Worm (Caenorhabditis elegans): Measurements from ENCODE around the gene pmk-3.
"Not testable (repeated sequence)": the region's sequence is repeated elsewhere in the genome, so short reads cannot be mapped to it uniquely, and the experiment has no call there.

Gene pmk-3

DNA sequence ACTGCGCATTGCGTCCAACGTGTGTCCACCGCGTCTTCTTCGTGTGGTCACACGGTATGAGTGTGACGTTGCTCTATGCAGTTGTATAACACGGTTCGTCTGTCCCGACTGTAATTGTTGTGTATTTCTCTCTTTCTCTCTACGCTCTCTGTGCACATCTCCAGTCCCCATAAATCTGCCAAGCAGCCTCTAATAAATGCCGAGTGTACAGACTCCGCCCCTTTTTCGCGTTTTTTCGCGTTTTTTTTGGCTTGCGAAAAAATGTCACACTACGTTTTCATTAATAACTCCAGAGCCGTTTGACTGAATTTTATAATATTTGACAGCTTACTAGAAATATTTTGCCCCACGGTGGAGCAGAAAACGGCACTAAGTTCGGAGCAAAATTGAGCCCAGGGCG lies 16.7 kb upstream of the pmk-3 start, which contains the start of gene erp-44.3:
Gene erp-44.3 (plus strand): TSS at position 301 of the 400 bp plus-strand sequence.
- TF ChIP-seq nhr-43 (tag; optimal IDR thresholded peaks at IDR 0.05; ENCODE audit: poor library complexity, severe bottlenecking); nhr-76 (tag; optimal IDR thresholded peaks at IDR 0.05); skn-1 (tag; optimal IDR thresholded peaks at IDR 0.05): not testable (repeated sequence)

DNA sequence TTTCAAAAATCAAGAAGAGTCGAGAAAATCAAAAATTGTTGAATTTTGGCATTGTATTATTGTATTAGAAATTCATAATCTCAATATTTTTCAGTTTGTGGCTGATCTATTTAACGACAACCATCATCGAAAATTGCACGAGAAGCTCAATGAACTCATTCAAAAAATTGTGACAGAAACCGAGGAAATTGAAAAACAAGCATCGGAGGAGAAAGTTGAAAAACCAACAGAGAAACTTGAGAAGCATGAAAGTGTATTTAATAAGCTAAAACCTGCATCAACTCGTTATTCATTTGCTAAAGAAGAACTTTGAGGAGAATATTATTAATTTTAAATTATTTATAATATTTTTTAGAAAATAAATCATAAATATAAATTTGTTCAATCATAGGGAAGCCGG lies 12.1 kb upstream of the pmk-3 start, which contains the start of gene ceph-41:
Gene ceph-41 (plus strand): TSS at position 301 of the 400 bp plus-strand sequence.
- TF ChIP-seq skn-1 (tag; optimal IDR thresholded peaks at IDR 0.05) (no peak), mml-1 (tag; optimal IDR thresholded peaks at IDR 0.05) (no peak), zag-1 (tag; optimal IDR thresholded peaks at IDR 0.05) (no peak), fkh-10 (GFP tag; optimal IDR thresholded peaks at IDR 0.05) (no peak), nhr-23 (tag; optimal IDR thresholded peaks at IDR 0.05) (no peak), pha-4 (tag; optimal IDR thresholded peaks at IDR 0.05) (no peak), jun-1 (tag; optimal IDR thresholded peaks at IDR 0.05) (no peak), elt-2 (tag; optimal IDR thresholded peaks at IDR 0.05) (no peak), nhr-11 (tag; optimal IDR thresholded peaks at IDR 0.05) (no peak)

DNA sequence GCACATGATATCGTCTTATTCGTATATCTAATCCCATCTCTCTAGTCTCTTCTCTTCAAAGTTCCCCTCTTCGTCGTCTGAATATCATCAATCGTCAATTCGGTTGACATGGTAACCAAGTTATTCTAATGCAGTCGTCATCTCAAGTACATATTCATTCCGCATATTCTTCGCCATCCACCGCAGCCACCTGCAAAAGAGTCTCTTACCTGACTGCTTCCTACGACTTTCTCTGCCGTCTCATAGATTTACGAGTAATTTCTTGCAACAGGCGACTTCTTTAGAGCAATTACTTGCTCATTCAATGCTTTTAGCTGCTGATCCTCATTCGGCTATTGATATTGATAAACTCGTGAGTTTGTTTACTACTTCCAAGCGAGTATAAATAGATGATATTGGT lies 11.6 kb upstream of the pmk-3 start:
- no peak for TF ChIP-seq nfya-1 (tag; optimal IDR thresholded peaks at IDR 0.05; ENCODE audit: insufficient read depth)
- no peak for TF ChIP-seq R02D3.7 (tag; optimal IDR thresholded peaks at IDR 0.05)
- TF ChIP-seq hmg-11 (tag; optimal IDR thresholded peaks at IDR 0.05), result no peak
- no peak for TF ChIP-seq nhr-23 (tag; optimal IDR thresholded peaks at IDR 0.05)
- TF ChIP-seq unc-39 (tag; optimal IDR thresholded peaks at IDR 0.05), result no peak
- TF ChIP-seq mdl-1 (tag; optimal IDR thresholded peaks at IDR 0.05), result no peak
- TF ChIP-seq nhr-11 (tag; optimal IDR thresholded peaks at IDR 0.05), result no peak
- TF ChIP-seq egl-27 (tag; optimal IDR thresholded peaks at IDR 0.05), result no peak
- no peak for TF ChIP-seq fkh-2 (tag; optimal IDR thresholded peaks at IDR 0.05)

DNA sequence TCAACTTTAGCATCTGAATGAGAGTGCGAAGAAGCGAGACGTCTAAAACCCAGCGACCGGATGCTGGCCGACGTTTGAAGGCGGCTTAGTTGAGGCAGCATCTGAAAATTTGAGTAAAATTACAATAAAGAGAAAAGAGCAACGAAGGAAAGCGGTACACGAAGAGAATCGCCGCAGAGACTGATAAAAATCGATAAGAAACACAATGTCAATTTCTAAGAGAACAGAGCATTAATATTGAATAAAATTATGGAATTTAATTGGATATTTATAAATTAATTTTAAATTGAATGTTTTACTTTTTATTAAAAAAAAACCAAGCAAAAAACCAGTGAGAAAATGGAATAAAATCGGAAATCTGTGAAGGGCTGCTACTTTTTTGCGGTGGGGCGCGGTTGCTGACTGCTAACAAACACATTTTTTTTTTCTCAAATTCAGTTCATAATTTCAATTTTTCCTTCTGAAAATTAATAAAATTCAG lies 8.8 kb upstream of the pmk-3 start, which contains the start of the genes ndub-11 and moc-3:
Gene ndub-11 (minus strand): TSS at position 101 of the 481 bp plus-strand sequence.
Gene moc-3 (plus strand): TSS at position 431 of the 481 bp plus-strand sequence.
- TF ChIP-seq mml-1 (tag; optimal IDR thresholded peaks at IDR 0.05) (no peak), zag-1 (tag; optimal IDR thresholded peaks at IDR 0.05) (no peak), egl-27 (tag; optimal IDR thresholded peaks at IDR 0.05) (no peak), nfya-1 (tag; optimal IDR thresholded peaks at IDR 0.05; ENCODE audit: insufficient read depth) (peak; percentile 11), lsy-12 (tag; optimal IDR thresholded peaks at IDR 0.05) (no peak), snpc-4 (tag; optimal IDR thresholded peaks at IDR 0.05) (peak; percentile 12), eor-1 (tag; optimal IDR thresholded peaks at IDR 0.05) (no peak), ceh-16 (tag; optimal IDR thresholded peaks at IDR 0.05) (no peak), ama-1 (optimal IDR thresholded peaks at IDR 0.05) (no peak), nhr-11 (tag; optimal IDR thresholded peaks at IDR 0.05) (no peak), unc-39 (tag; optimal IDR thresholded peaks at IDR 0.05) (no peak), tbx-2 (tag; optimal IDR thresholded peaks at IDR 0.05) (no peak)

DNA sequence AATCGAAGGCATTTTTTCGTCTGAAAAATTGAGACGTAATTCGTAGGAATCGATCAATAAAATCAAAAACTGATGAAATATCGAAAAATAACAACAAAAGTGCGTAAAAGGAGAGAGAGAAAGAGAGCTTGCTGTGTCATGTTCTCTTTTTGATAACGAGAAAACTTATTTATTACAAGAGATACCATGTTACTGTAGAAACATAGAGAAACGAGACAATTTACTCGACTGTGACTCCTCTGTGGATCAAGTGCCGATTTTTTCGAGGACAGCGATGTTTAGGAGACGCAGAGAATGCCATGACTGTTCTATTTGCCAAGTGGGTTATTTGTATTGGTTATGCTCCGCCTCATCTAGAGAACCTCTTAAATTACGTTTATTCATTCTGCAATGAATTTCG lies 5.5 kb upstream of the pmk-3 start, which contains the start of gene sph-1:
Gene sph-1 (minus strand): TSS at position 23 of the 400 bp plus-strand sequence.
- TF ChIP-seq zag-1 (tag; optimal IDR thresholded peaks at IDR 0.05) (no peak), elt-3 (tag; optimal IDR thresholded peaks at IDR 0.05) (no peak), nhr-12 (tag; optimal IDR thresholded peaks at IDR 0.05) (no peak), ceh-9 (tag; optimal IDR thresholded peaks at IDR 0.05) (no peak), nhr-76 (tag; optimal IDR thresholded peaks at IDR 0.05) (no peak), nhr-23 (tag; optimal IDR thresholded peaks at IDR 0.05) (peak; percentile 36), lin-39 (tag; optimal IDR thresholded peaks at IDR 0.05) (no peak), ceh-16 (tag; optimal IDR thresholded peaks at IDR 0.05) (no peak), jun-1 (tag; optimal IDR thresholded peaks at IDR 0.05) (peak; percentile 21), daf-12 (tag; optimal IDR thresholded peaks at IDR 0.05) (no peak), nhr-77 (tag; optimal IDR thresholded peaks at IDR 0.05) (no peak), nhr-67 (tag; optimal IDR thresholded peaks at IDR 0.05) (no peak), ceh-28 (tag; optimal IDR thresholded peaks at IDR 0.05) (peak; percentile 59), egl-5 (tag; optimal IDR thresholded peaks at IDR 0.05) (no peak), unc-39 (tag; optimal IDR thresholded peaks at IDR 0.05) (no peak), nhr-237 (tag; optimal IDR thresholded peaks at IDR 0.05) (no peak), fkh-10 (GFP tag; optimal IDR thresholded peaks at IDR 0.05) (no peak), unc-62 (GFP tag; optimal IDR thresholded peaks at IDR 0.05) (no peak), skn-1 (tag; optimal IDR thresholded peaks at IDR 0.05) (no peak), ztf-11 (tag; optimal IDR thresholded peaks at IDR 0.05) (no peak), hmg-11 (tag; optimal IDR thresholded peaks at IDR 0.05) (no peak), pha-4 (tag; optimal IDR thresholded peaks at IDR 0.05) (peak; percentile 94), pqm-1 (tag; optimal IDR thresholded peaks at IDR 0.05) (peak; percentile 55), egl-27 (tag; optimal IDR thresholded peaks at IDR 0.05) (peak; percentile 55), aly-2 (tag; optimal IDR thresholded peaks at IDR 0.05) (no peak), mdl-1 (tag; optimal IDR thresholded peaks at IDR 0.05) (no peak), tbx-2 (tag; optimal IDR thresholded peaks at IDR 0.05) (no peak), nhr-11 (tag; optimal IDR thresholded peaks at IDR 0.05) (no peak), ceh-82 (tag; optimal IDR thresholded peaks at IDR 0.05) (no peak), nhr-25 (tag; optimal IDR thresholded peaks at IDR 0.05) (no peak), nfya-1 (tag; optimal IDR thresholded peaks at IDR 0.05; ENCODE audit: insufficient read depth) (peak; percentile 25), R02D3.7 (tag; optimal IDR thresholded peaks at IDR 0.05) (no peak), nhr-43 (tag; optimal IDR thresholded peaks at IDR 0.05; ENCODE audit: poor library complexity, severe bottlenecking) (peak; percentile 47), eor-1 (tag; optimal IDR thresholded peaks at IDR 0.05) (no peak), fkh-2 (tag; optimal IDR thresholded peaks at IDR 0.05) (no peak), ZK546.5 (tag; optimal IDR thresholded peaks at IDR 0.05) (no peak)

All from whole organism, L3 larva.